Worm (Caenorhabditis elegans) whole organism, L3 larva: ENCODE measurements around the gene plep-1.

Source experiments
- nhr-237 ChIP-seq: fragments of 150-350 bp; optimal IDR thresholded peaks from 2 replicates; lab custom pipeline; 2014; ENCODE audit warnings: missing biosample characterization, missing genetic modification characterization
- nhr-28 ChIP-seq: fragments of 150-350 bp; optimal IDR thresholded peaks from 2 replicates; lab custom pipeline; 2014; ENCODE audit warnings: missing biosample characterization, missing genetic modification characterization
- pha-4 ChIP-seq: fragments of 150-350 bp; optimal IDR thresholded peaks from 2 replicates; lab custom pipeline; 2014; ENCODE audit warnings: missing biosample characterization, missing genetic modification reagents, missing genetic modification characterization
- skn-1 ChIP-seq: fragments of 150-350 bp; optimal IDR thresholded peaks from 2 replicates; lab custom pipeline; 2014; ENCODE audit warnings: missing biosample characterization, missing genetic modification characterization
- tbx-2 ChIP-seq: sonication (generic microtip); optimal IDR thresholded peaks from 2 replicates; lab custom pipeline; 2016; ENCODE audit warnings: mild to moderate bottlenecking, missing genetic modification characterization, missing compliant biosample characterization
- ztf-11 ChIP-seq: fragments of 150-350 bp; optimal IDR thresholded peaks from 2 replicates; lab custom pipeline; 2014; ENCODE audit warnings: missing biosample characterization, missing genetic modification characterization
- ztf-4 ChIP-seq: fragments of 150-350 bp; optimal IDR thresholded peaks from 2 replicates; lab custom pipeline; 2014; ENCODE audit warnings: missing biosample characterization, missing genetic modification characterization

DNA sequence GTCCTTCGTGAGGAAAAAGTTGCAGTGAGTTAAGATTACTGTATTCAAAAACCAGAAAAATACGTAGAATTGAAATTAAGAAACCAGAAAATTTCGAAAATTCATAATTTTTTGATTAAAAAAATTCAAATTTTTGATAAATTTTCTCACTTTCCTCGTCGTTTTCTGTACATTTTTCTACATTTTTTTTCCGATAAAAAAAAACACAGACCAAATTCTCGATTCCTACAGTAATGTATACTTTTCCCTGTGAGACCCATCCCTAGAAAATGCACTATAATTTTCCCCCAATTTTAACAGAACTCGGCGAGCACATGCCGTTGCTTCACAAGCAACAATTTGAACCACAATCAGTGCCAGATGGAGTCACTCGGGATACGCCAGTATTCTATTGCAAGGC lies 27.9 kb upstream of the plep-1 start, which contains the start of gene athp-2:
- no peak for TF ChIP-seq ztf-4 (tag; lab: Kevin White, UChicago)
- no peak for TF ChIP-seq pha-4 (tag; lab: Kevin White, UChicago)
- TF ChIP-seq skn-1 = no peak
- TF ChIP-seq tbx-2 (tag; lab: Kevin White, UChicago) = no peak
- no peak for TF ChIP-seq ztf-11 (tag; lab: Kevin White, UChicago)
- no peak for TF ChIP-seq nhr-28 (tag; lab: Kevin White, UChicago)
- no peak for TF ChIP-seq nhr-237 (tag; lab: Kevin White, UChicago)
